Fruit fly (Drosophila melanogaster): ENCODE results near the gene CadN.

CadN gene

DNA sequence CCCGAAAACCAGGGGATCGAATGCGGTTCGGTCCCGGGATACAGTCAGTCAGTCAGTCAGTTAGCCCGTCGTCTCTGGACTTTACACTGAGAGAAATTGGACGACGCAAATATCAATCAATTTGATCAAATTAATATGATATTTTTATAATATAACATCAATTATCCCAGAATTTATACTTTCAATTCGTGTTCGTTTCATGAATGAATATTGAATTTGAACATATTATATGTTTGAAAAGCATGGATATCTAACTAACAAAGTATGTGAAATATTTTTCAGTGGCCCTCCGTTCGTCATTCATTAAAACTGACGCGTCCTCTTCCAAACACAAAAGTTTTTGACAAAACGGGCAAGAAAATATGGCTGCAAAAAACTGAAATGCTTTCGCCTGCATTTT, 3.8 kb upstream of the CadN start (continued):
- TF ChIP-seq Dbx (GFP tag; IDR thresholded peaks at IDR 0.05) (no peak), CG6654 (GFP tag; optimal IDR thresholded peaks at IDR 0.05) (no peak), fru (optimal IDR thresholded peaks at IDR 0.05) (no peak), peb (GFP tag; IDR thresholded peaks at IDR 0.05) (no peak), unpg (GFP tag; optimal IDR thresholded peaks at IDR 0.05) (peak; percentile 48), grau (tag; optimal IDR thresholded peaks at IDR 0.05) (peak; percentile 35), C15 (GFP tag; IDR thresholded peaks at IDR 0.05) (no peak), CG11504 (tag; optimal IDR thresholded peaks at IDR 0.05) (peak; percentile 37), Oli (tag; optimal IDR thresholded peaks at IDR 0.05) (peak; percentile 27), cad (GFP tag; optimal IDR thresholded peaks at IDR 0.05) (no peak), Fer1 (GFP tag; optimal IDR thresholded peaks at IDR 0.05) (no peak), CG10267 (tag; optimal IDR thresholded peaks at IDR 0.05) (peak; percentile 5), sc (optimal IDR thresholded peaks at IDR 0.05) (no peak), sc (GFP tag; optimal IDR thresholded peaks at IDR 0.05) (peak; percentile 0), aop (GFP tag; IDR thresholded peaks at IDR 0.05) (no peak), CG2129 (GFP tag; IDR thresholded peaks at IDR 0.05; ENCODE audit: partially characterized antibody) (no peak), CG6683 (GFP tag; optimal IDR thresholded peaks at IDR 0.05) (no peak), CG10321 (GFP tag; IDR thresholded peaks at IDR 0.05) (no peak), salm (tag; optimal IDR thresholded peaks at IDR 0.05) (no peak), CoRest (tag; optimal IDR thresholded peaks at IDR 0.05) (peak; percentile 6)

DNA sequence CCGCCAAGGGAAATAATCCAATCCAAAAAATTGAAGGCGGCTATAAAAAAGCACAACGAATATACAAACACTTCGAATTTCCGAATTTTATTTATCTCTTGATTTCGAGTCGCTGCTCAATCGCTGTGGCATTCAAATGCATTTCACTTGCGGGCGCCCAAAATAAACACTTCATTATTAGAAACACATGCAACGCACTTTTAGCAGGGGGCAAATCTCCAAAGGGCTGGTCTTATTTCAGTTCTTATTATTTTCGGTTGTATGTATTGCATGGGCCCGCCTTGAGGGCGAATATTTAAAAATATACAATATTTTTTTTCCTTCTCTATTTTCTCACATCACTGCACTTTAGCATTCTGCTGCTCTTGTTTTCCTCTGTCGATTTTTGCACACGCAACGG, 715 bp downstream of the CadN start:
- TF ChIP-seq sens (GFP tag) (peak; percentile 49), CG2199 (GFP tag; IDR thresholded peaks at IDR 0.05) (0 out of 3 replicates have a peak, but pooled peaks have one; percentile 58), ems (GFP tag; optimal IDR thresholded peaks at IDR 0.05) (no peak), CG6654 (GFP tag; optimal IDR thresholded peaks at IDR 0.05) (no peak), CG16863 (GFP tag; optimal IDR thresholded peaks at IDR 0.05) (no peak), trh (GFP tag; optimal IDR thresholded peaks at IDR 0.05) (no peak), CG16779 (GFP tag; IDR thresholded peaks at IDR 0.05) (no peak), CG4730 (GFP tag; IDR thresholded peaks at IDR 0.05) (no peak), CG7745 (tag; optimal IDR thresholded peaks at IDR 0.05) (no peak), tio (GFP tag; optimal IDR thresholded peaks at IDR 0.05) (no peak), CG1832 (GFP tag; optimal IDR thresholded peaks at IDR 0.05) (no peak), Mes4 (GFP tag; optimal IDR thresholded peaks at IDR 0.05) (no peak), shn (GFP tag; optimal IDR thresholded peaks at IDR 0.05) (no peak), D19A (tag; optimal IDR thresholded peaks at IDR 0.05) (peak; percentile 27), twi (tag; optimal IDR thresholded peaks at IDR 0.05) (peak; percentile 79), Mad (GFP tag; optimal IDR thresholded peaks at IDR 0.05) (no peak), otp (GFP tag; IDR thresholded peaks at IDR 0.05) (no peak), Xbp1 (GFP tag; optimal IDR thresholded peaks at IDR 0.05) (no peak), CG11085 (GFP tag; IDR thresholded peaks at IDR 0.05) (no peak)

DNA sequence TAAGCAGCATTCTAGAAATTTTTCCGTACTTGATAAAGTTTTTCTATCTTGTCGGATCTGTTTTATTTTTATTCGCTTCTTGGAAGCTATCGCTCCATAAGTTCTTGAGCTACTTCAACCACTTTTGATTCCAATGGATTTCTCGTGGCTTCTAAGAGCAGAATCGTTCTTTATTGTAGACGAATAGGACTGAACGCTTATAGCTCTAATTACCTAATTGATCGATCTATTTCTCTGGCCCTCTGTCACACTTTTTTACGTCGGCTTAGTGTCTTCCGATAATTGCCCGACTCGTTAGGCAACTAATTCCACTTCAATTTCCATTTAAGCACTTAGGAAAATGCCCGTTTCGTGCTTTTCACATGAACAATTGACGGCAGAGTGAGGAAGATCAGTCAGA, 7.4 kb downstream of the CadN start:
- TF ChIP-seq Ets65A (GFP tag) (peak; percentile 90), corto (GFP tag; optimal IDR thresholded peaks at IDR 0.05) (no peak)

DNA sequence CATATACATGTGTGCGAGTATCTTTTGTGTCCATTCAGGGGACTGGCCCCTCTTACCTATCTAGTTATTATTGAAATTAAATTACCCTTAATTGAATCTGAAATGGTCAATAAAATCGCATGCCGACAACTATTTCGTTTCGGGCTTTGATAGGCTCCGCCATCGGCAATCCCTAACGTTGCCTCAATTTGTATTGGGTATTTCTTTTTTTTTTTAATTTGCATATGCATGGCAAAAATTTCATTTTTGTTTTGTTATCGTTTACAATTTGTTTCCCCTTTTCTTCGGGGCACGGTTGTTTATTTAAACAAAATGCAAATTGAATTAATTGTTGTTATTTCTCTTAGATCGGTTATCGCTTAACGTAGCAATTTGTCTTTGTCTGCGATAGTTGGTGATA, 8.0 kb downstream of the CadN start:
- TF ChIP-seq oc (tag; optimal IDR thresholded peaks at IDR 0.05) = no peak
- TF ChIP-seq CG8924 (tag; optimal IDR thresholded peaks at IDR 0.05) = no peak
- no peak for TF ChIP-seq CG16813 (GFP tag; IDR thresholded peaks at IDR 0.05; ENCODE audit: partially characterized antibody)
- TF ChIP-seq dimm (GFP tag; IDR thresholded peaks at IDR 0.05) = no peak
- TF ChIP-seq vvl (GFP tag; IDR thresholded peaks at IDR 0.05) = peak; percentile 74
- TF ChIP-seq CG6683 (GFP tag; optimal IDR thresholded peaks at IDR 0.05) = no peak
- TF ChIP-seq abd-A (tag; optimal IDR thresholded peaks at IDR 0.05) = peak; percentile 89
- TF ChIP-seq sd (tag; optimal IDR thresholded peaks at IDR 0.05) = peak; percentile 57
- TF ChIP-seq Mad (GFP tag; optimal IDR thresholded peaks at IDR 0.05) = no peak
- no peak for TF ChIP-seq CG11504 (tag; optimal IDR thresholded peaks at IDR 0.05)
- no peak for TF ChIP-seq CG33213 (GFP tag; optimal IDR thresholded peaks at IDR 0.05)
- no peak for TF ChIP-seq CG15073 (GFP tag; optimal IDR thresholded peaks at IDR 0.05)
- no peak for TF ChIP-seq repo (GFP tag; optimal IDR thresholded peaks at IDR 0.05)
